Fruit fly (Drosophila melanogaster) whole organism, adult: ENCODE results near the gene CG45486.

Experiments used
- CG11617 ChIP-seq: fragments of 200-800 bp; sonication (Bioruptor generic); optimal IDR thresholded peaks from 2 replicates; lab custom pipeline; 2017; ENCODE audit warnings: mild to moderate bottlenecking, missing biosample characterization, missing genetic modification reagents, missing genetic modification characterization
- CG1620 ChIP-seq: fragments of 200-800 bp; sonication (Bioruptor generic); optimal IDR thresholded peaks from 2 replicates; lab custom pipeline; 2016; ENCODE audit warnings: missing biosample characterization, missing genetic modification characterization
- CG7045 ChIP-seq: fragments of 200-800 bp; sonication (Bioruptor generic); optimal IDR thresholded peaks from 2 replicates; lab custom pipeline; 2017; ENCODE audit warnings: missing biosample characterization, mild to moderate bottlenecking, missing genetic modification characterization
- CG7101 ChIP-seq: fragments of 200-800 bp; sonication (Bioruptor generic); optimal IDR thresholded peaks from 2 replicates; lab custom pipeline; 2018; ENCODE audit warnings: missing biosample characterization, mild to moderate bottlenecking, missing genetic modification characterization, moderate library complexity
- Hr96 ChIP-seq: fragments of 200-800 bp; sonication (Bioruptor generic); optimal IDR thresholded peaks from 2 replicates; lab custom pipeline; 2016; ENCODE audit warnings: missing biosample characterization, missing genetic modification characterization
- Mnt ChIP-seq: fragments of 200-800 bp; sonication (Bioruptor generic); optimal IDR thresholded peaks from 2 replicates; lab custom pipeline; 2016; ENCODE audit warnings: missing biosample characterization, mild to moderate bottlenecking, missing genetic modification characterization
- bab1 ChIP-seq: fragments of 200-800 bp; sonication (Bioruptor generic); optimal IDR thresholded peaks from 3 replicates; lab custom pipeline; 2019; ENCODE audit warnings: missing biosample characterization, mild to moderate bottlenecking, missing genetic modification characterization, moderate library complexity
- ovo ChIP-seq: fragments of 200-800 bp; sonication (Bioruptor generic); optimal IDR thresholded peaks from 2 replicates; lab custom pipeline; 2016; ENCODE audit warnings: missing biosample characterization, missing genetic modification characterization
- tj ChIP-seq: fragments of 200-800 bp; sonication (Bioruptor generic); optimal IDR thresholded peaks from 3 replicates; lab custom pipeline; 2017; ENCODE audit warnings: missing biosample characterization, mild to moderate bottlenecking, missing genetic modification characterization, moderate library complexity
- toe ChIP-seq: fragments of 200-800 bp; sonication (Bioruptor generic); optimal IDR thresholded peaks from 2 replicates; lab custom pipeline; 2016; ENCODE audit warnings: missing biosample characterization, missing genetic modification characterization

- TF ChIP-seq toe (GFP tag; lab: Kevin White, UChicago): no peak
- TF ChIP-seq ovo (GFP tag; lab: Kevin White, UChicago): no peak
- no peak for TF ChIP-seq CG7101 (tag; lab: Kevin White, UChicago)
- TF ChIP-seq tj (GFP tag; lab: Kevin White, UChicago): no peak
- TF ChIP-seq CG1620 (GFP tag; lab: Kevin White, UChicago): no peak
- no peak for TF ChIP-seq CG11617
- no peak for TF ChIP-seq Hr96 (GFP tag; lab: Kevin White, UChicago)
- TF ChIP-seq Mnt (GFP tag; lab: Kevin White, UChicago): no peak
- TF ChIP-seq CG7045 (GFP tag; lab: Kevin White, UChicago): no peak
- TF ChIP-seq bab1: no peak
Measured at dm6 chrX:19897991-19898473, 11.9 kb downstream of the CG45486 start.
